Fruit fly (Drosophila melanogaster) whole organism, embryonic: ENCODE measurements around the gene Lip2.
A peak's percentile ranks its signal among the peaks of the same experiment; 100 is the strongest.

Experiments used
- B-H1 ChIP-seq: fragments of 200-800 bp; sonication (Bioruptor generic); IDR thresholded peaks from 3 replicates; pipeline ENCODE4 v1.3.6; 2022; ENCODE audit warnings: missing biosample characterization, missing genetic modification characterization
- CG10543 ChIP-seq: fragments of 200-800 bp; sonication (Bioruptor generic); optimal IDR thresholded peaks from 3 replicates; lab custom pipeline; 2017; ENCODE audit warnings: missing biosample characterization, mild to moderate bottlenecking, missing genetic modification characterization, moderate library complexity
- CG11504 ChIP-seq: fragments of 200-800 bp; sonication (Bioruptor generic); optimal IDR thresholded peaks from 3 replicates; lab custom pipeline; 2019; ENCODE audit warnings: missing biosample characterization, mild to moderate bottlenecking, missing genetic modification characterization, moderate library complexity
- CG12299 ChIP-seq: fragments of 200-800 bp; sonication (Bioruptor generic); optimal IDR thresholded peaks from 2 replicates; lab custom pipeline; 2018; ENCODE audit warnings: missing biosample characterization, mild to moderate bottlenecking, missing genetic modification characterization
- CG12659 ChIP-seq: fragments of 200-800 bp; sonication (Bioruptor generic); optimal IDR thresholded peaks from 3 replicates; lab custom pipeline; 2017; ENCODE audit warnings: mild to moderate bottlenecking, missing biosample characterization, missing genetic modification reagents, missing genetic modification characterization
- CG15011 ChIP-seq: fragments of 200-800 bp; sonication (Bioruptor generic); optimal IDR thresholded peaks from 3 replicates; lab custom pipeline; 2018; ENCODE audit warnings: missing biosample characterization, mild to moderate bottlenecking, missing genetic modification characterization
- CG15269 ChIP-seq: fragments of 200-800 bp; sonication (Bioruptor generic); optimal IDR thresholded peaks from 2 replicates; lab custom pipeline; 2018; ENCODE audit warnings: missing biosample characterization, mild to moderate bottlenecking, missing genetic modification characterization, moderate library complexity
- CG1603 ChIP-seq: fragments of 200-800 bp; sonication (Bioruptor generic); optimal IDR thresholded peaks from 2 replicates; lab custom pipeline; 2019; ENCODE audit warnings: missing biosample characterization, mild to moderate bottlenecking, missing genetic modification characterization, moderate library complexity
- CG17385 ChIP-seq: fragments of 200-800 bp; sonication (Bioruptor generic); optimal IDR thresholded peaks from 3 replicates; lab custom pipeline; 2018; ENCODE audit warnings: missing biosample characterization, mild to moderate bottlenecking, missing genetic modification characterization
- CG1792 ChIP-seq: fragments of 200-800 bp; sonication (Bioruptor generic); optimal IDR thresholded peaks from 2 replicates; lab custom pipeline; 2016; ENCODE audit warnings: missing biosample characterization, missing genetic modification characterization
- CG30403 ChIP-seq: fragments of 200-800 bp; sonication (Bioruptor generic); optimal IDR thresholded peaks from 3 replicates; lab custom pipeline; 2016; ENCODE audit warnings: missing biosample characterization, missing genetic modification characterization
- CG31365 ChIP-seq: fragments of 200-800 bp; sonication (Bioruptor generic); optimal IDR thresholded peaks from 2 replicates; lab custom pipeline; 2018; ENCODE audit warnings: missing biosample characterization, mild to moderate bottlenecking, missing genetic modification characterization
- CG31441 ChIP-seq: fragments of 200-800 bp; sonication (Bioruptor generic); IDR thresholded peaks from 2 replicates; pipeline ENCODE4 v1.3.6; 2022; ENCODE audit warnings: missing biosample characterization, missing genetic modification characterization
- CG3163 ChIP-seq: fragments of 200-800 bp; sonication (Bioruptor generic); optimal IDR thresholded peaks from 3 replicates; lab custom pipeline; 2016; ENCODE audit warnings: missing biosample characterization, missing genetic modification characterization
- CG4360 ChIP-seq: fragments of 200-800 bp; sonication (Bioruptor generic); IDR thresholded peaks from 2 replicates; pipeline ENCODE4 v1.3.6; 2022; ENCODE audit warnings: missing biosample characterization, missing genetic modification characterization
- CG4424 ChIP-seq: fragments of 200-800 bp; sonication (Bioruptor generic); optimal IDR thresholded peaks from 3 replicates; lab custom pipeline; 2016; ENCODE audit warnings: missing biosample characterization, missing genetic modification characterization
- CG4820 ChIP-seq: fragments of 200-800 bp; sonication (Bioruptor generic); optimal IDR thresholded peaks from 3 replicates; lab custom pipeline; 2016; ENCODE audit warnings: missing biosample characterization, missing genetic modification characterization
- CG6683 ChIP-seq: fragments of 200-800 bp; sonication (Bioruptor generic); optimal IDR thresholded peaks from 2 replicates; lab custom pipeline; 2017; ENCODE audit warnings: missing biosample characterization, mild to moderate bottlenecking, missing genetic modification characterization, missing genetic modification reagents
- CG6813 ChIP-seq: fragments of 200-800 bp; sonication (Bioruptor generic); optimal IDR thresholded peaks from 2 replicates; lab custom pipeline; 2017; ENCODE audit warnings: missing biosample characterization, missing genetic modification characterization, mild to moderate bottlenecking, moderate library complexity, missing genetic modification reagents
- CG7839 ChIP-seq: fragments of 200-800 bp; sonication (Bioruptor generic); optimal IDR thresholded peaks from 3 replicates; lab custom pipeline; 2018; ENCODE audit warnings: missing biosample characterization, mild to moderate bottlenecking, missing genetic modification characterization, moderate library complexity
- CG7987 ChIP-seq: fragments of 200-800 bp; sonication (Bioruptor generic); optimal IDR thresholded peaks from 2 replicates; lab custom pipeline; 2018; ENCODE audit warnings: missing biosample characterization, mild to moderate bottlenecking, missing genetic modification characterization, moderate library complexity
- CG9797 ChIP-seq: fragments of 200-800 bp; sonication (Bioruptor generic); optimal IDR thresholded peaks from 3 replicates; lab custom pipeline; 2018; ENCODE audit warnings: missing biosample characterization, mild to moderate bottlenecking, missing genetic modification characterization
- Dad ChIP-seq: fragments of 200-800 bp; sonication (Bioruptor generic); optimal IDR thresholded peaks from 3 replicates; lab custom pipeline; 2016; ENCODE audit warnings: missing biosample characterization, missing genetic modification characterization
- Eip74EF ChIP-seq, 2 experiments: fragments of 200-800 bp in 1 of 2; fragments of >200 bp in 1 of 2; sonication (Bioruptor generic) in 1 of 2; optimal IDR thresholded peaks; 2 replicates each; lab custom pipeline; 2017 to 2019; ENCODE audit warnings: missing biosample characterization in 2 of 2, missing genetic modification characterization in 2 of 2, mild to moderate bottlenecking in 1 of 2, moderate library complexity in 1 of 2
- Fer3 ChIP-seq: fragments of 200-800 bp; sonication (Bioruptor generic); optimal IDR thresholded peaks from 2 replicates; lab custom pipeline; 2018; ENCODE audit warnings: missing biosample characterization, mild to moderate bottlenecking, missing genetic modification characterization, moderate library complexity
- GATAe ChIP-seq: fragments of 200-800 bp; sonication (Bioruptor generic); conservative IDR thresholded peaks from 2 replicates; pipeline ENCODE4 v1.3.6; 2022; ENCODE audit warnings: missing biosample characterization, missing genetic modification characterization
- Hr78 ChIP-seq, 2 experiments: fragments of 200-800 bp in 1 of 2; fragments of >200 bp in 1 of 2; sonication (Bioruptor generic) in 1 of 2; optimal IDR thresholded peaks; 2 replicates each; lab custom pipeline; 2017 to 2019; ENCODE audit warnings: missing biosample characterization in 2 of 2, missing genetic modification characterization in 2 of 2, mild to moderate bottlenecking in 1 of 2, moderate library complexity in 1 of 2
- Mrtf ChIP-seq: fragments of 200-800 bp; sonication (Bioruptor generic); IDR thresholded peaks from 3 replicates; pipeline ENCODE4 v1.3.6; 2022; ENCODE audit warnings: missing biosample characterization, missing genetic modification characterization
- NC2β ChIP-seq: fragments of 200-800 bp; sonication (Bioruptor generic); optimal IDR thresholded peaks from 2 replicates; lab custom pipeline; 2016; ENCODE audit warnings: missing biosample characterization, missing genetic modification characterization
- Nf-YB ChIP-seq: fragments of 200-800 bp; sonication (Bioruptor generic); optimal IDR thresholded peaks from 3 replicates; lab custom pipeline; 2019; ENCODE audit warnings: missing biosample characterization, mild to moderate bottlenecking, missing genetic modification characterization, moderate library complexity
- Nf-YC ChIP-seq: fragments of 200-800 bp; optimal IDR thresholded peaks from 3 replicates; lab custom pipeline; 2019; ENCODE audit warnings: missing biosample characterization, mild to moderate bottlenecking, missing genetic modification characterization, moderate library complexity
- Ravus ChIP-seq: fragments of 200-800 bp; sonication (Bioruptor generic); IDR thresholded peaks from 2 replicates; pipeline ENCODE4 v1.3.6; 2022; ENCODE audit warnings: missing biosample characterization, missing genetic modification characterization
- Usf ChIP-seq: fragments of 200-800 bp; sonication (Bioruptor generic); optimal IDR thresholded peaks from 2 replicates; lab custom pipeline; 2017; ENCODE audit warnings: missing genotype, missing biosample characterization, missing genetic modification characterization
- crc ChIP-seq: fragments of 200-800 bp; sonication (Bioruptor generic); optimal IDR thresholded peaks from 2 replicates; lab custom pipeline; 2016; ENCODE audit warnings: missing biosample characterization, missing genetic modification characterization
- ewg ChIP-seq: fragments of 200-800 bp; sonication (Bioruptor generic); optimal IDR thresholded peaks from 3 replicates; lab custom pipeline; 2017; ENCODE audit warnings: mild to moderate bottlenecking, missing biosample characterization, missing genetic modification reagents, missing genetic modification characterization
- fu2 ChIP-seq: fragments of 200-800 bp; sonication (Bioruptor generic); optimal IDR thresholded peaks from 2 replicates; lab custom pipeline; 2016; ENCODE audit warnings: missing biosample characterization, missing genetic modification characterization
- grn ChIP-seq: fragments of 200-800 bp; sonication (Bioruptor generic); optimal IDR thresholded peaks from 3 replicates; lab custom pipeline; 2017; ENCODE audit warnings: missing biosample characterization, missing genetic modification characterization
- gt ChIP-seq: fragments of 200-800 bp; sonication (Bioruptor generic); IDR thresholded peaks from 2 replicates; pipeline ENCODE4 v1.3.6; 2022; ENCODE audit warnings: missing biosample characterization, missing genetic modification characterization
- ham ChIP-seq: fragments of 200-800 bp; sonication (Bioruptor generic); IDR thresholded peaks from 2 replicates; pipeline ENCODE4 v1.3.6; 2022; ENCODE audit warnings: missing biosample characterization, missing genetic modification characterization
- jigr1 ChIP-seq: fragments of 200-800 bp; sonication (Bioruptor generic); IDR thresholded peaks from 3 replicates; pipeline ENCODE4 v1.3.6; 2022; ENCODE audit warnings: missing biosample characterization, missing genetic modification characterization
- lola ChIP-seq, 3 experiments: fragments of >200 bp in 2 of 3; fragments of 200-800 bp in 1 of 3; sonication (Bioruptor generic) in 1 of 3; optimal IDR thresholded peaks; 2 replicates each; lab custom pipeline; 2017 to 2019; ENCODE audit warnings: missing biosample characterization in 3 of 3, missing genetic modification characterization in 3 of 3, mild to moderate bottlenecking in 1 of 3, moderate library complexity in 1 of 3
- mam ChIP-seq: fragments of 200-800 bp; sonication (Bioruptor generic); optimal IDR thresholded peaks from 3 replicates; lab custom pipeline; 2016; ENCODE audit warnings: missing biosample characterization, missing genetic modification characterization
- odd ChIP-seq: fragments of 200-800 bp; sonication (Bioruptor generic); optimal IDR thresholded peaks from 2 replicates; lab custom pipeline; 2017; ENCODE audit warnings: missing biosample characterization, mild to moderate bottlenecking, missing genetic modification characterization
- otp ChIP-seq: fragments of 200-800 bp; sonication (Bioruptor generic); IDR thresholded peaks from 3 replicates; pipeline ENCODE4, ENCODE4 v1.3.6; 2022; ENCODE audit warnings: missing biosample characterization, missing genetic modification characterization
- pnt ChIP-seq: fragments of 200-800 bp; sonication (Bioruptor generic); optimal IDR thresholded peaks from 3 replicates; lab custom pipeline; 2016; ENCODE audit warnings: missing biosample characterization, missing genetic modification characterization
- repo ChIP-seq: fragments of 200-800 bp; sonication (Bioruptor generic); optimal IDR thresholded peaks from 2 replicates; lab custom pipeline; 2016; ENCODE audit warnings: missing biosample characterization, missing genetic modification characterization
- run ChIP-seq: fragments of 200-800 bp; sonication (Bioruptor generic); optimal IDR thresholded peaks from 3 replicates; lab custom pipeline; 2018; ENCODE audit warnings: missing biosample characterization, mild to moderate bottlenecking, missing genetic modification characterization
- schlank ChIP-seq: fragments of 200-800 bp; sonication (Bioruptor generic); optimal IDR thresholded peaks from 2 replicates; lab custom pipeline; 2018; ENCODE audit warnings: missing biosample characterization, mild to moderate bottlenecking, missing genetic modification characterization
- tup ChIP-seq: fragments of 200-800 bp; sonication (Bioruptor generic); optimal IDR thresholded peaks from 2 replicates; lab custom pipeline; 2016; ENCODE audit warnings: missing biosample characterization, mild to moderate bottlenecking, missing genetic modification characterization, moderate library complexity
- zen ChIP-seq: fragments of 200-800 bp; sonication (Bioruptor generic); optimal IDR thresholded peaks from 3 replicates; lab custom pipeline; 2018; ENCODE audit warnings: missing biosample characterization, mild to moderate bottlenecking, missing genetic modification characterization, moderate library complexity

Gene Lip2

DNA sequence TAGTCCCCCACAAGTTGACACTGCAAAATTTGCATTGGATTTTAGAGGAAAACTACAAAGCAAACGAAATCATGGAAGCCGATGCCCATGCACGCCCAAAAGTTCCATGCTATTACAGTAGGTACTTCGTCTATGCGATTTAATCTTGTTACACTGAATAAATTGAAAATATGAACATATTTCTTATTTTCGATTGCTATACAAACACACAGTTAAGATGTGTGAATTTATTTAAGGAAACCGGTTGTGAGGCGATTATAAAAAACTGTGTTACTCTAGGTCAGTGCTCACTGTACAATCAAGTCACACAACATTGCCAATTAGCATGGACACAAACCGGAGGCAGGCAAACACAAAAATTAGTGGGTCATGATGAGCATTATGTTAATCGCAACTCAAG, 43.6 kb downstream of the Lip2 start (continued):
- TF ChIP-seq Hr78 (GFP tag; optimal IDR thresholded peaks at IDR 0.05; lab: Kevin White, UChicago): no peak
- TF ChIP-seq Ravus: peak; percentile 72
- TF ChIP-seq schlank: peak; percentile 6
- TF ChIP-seq CG3163: peak; percentile 48
- peak; percentile 76 for TF ChIP-seq CG17385 (GFP tag; lab: Kevin White, UChicago)
- TF ChIP-seq ewg (GFP tag; lab: Kevin White, UChicago): peak; percentile 53
- peak; percentile 75; the same call in 2 of the 3 replicates for TF ChIP-seq jigr1 (GFP tag; lab: Robert Waterston, UW)
- peak; percentile 76 for TF ChIP-seq CG31441 (GFP tag; lab: Robert Waterston, UW)
- TF ChIP-seq CG4360: no peak
- peak; percentile 65 for TF ChIP-seq CG1792 (GFP tag; lab: Kevin White, UChicago)
- TF ChIP-seq CG15269: peak; percentile 88
- TF ChIP-seq CG6683 (GFP tag; lab: Kevin White, UChicago): no peak
- TF ChIP-seq crc (GFP tag; lab: Kevin White, UChicago): peak; percentile 71
- peak; percentile 89 for TF ChIP-seq Mrtf (GFP tag; lab: Robert Waterston, UW)
- TF ChIP-seq zen (tag; lab: Kevin White, UChicago): peak; percentile 57
- peak; percentile 58 for TF ChIP-seq CG15011 (GFP tag; lab: Kevin White, UChicago)
- peak; percentile 87 for TF ChIP-seq CG11504 (tag; lab: Kevin White, UChicago)
- peak; percentile 81 for TF ChIP-seq CG1603 (tag; lab: Kevin White, UChicago)
- peak; percentile 80 for TF ChIP-seq CG30403 (GFP tag; lab: Kevin White, UChicago)
- TF ChIP-seq pnt (GFP tag; lab: Kevin White, UChicago): peak; percentile 76
- peak; percentile 77 for TF ChIP-seq Fer3
- peak; percentile 75 for TF ChIP-seq CG12659
- TF ChIP-seq CG10543 (GFP tag; lab: Kevin White, UChicago): no peak
- TF ChIP-seq CG6813: peak; percentile 48
- TF ChIP-seq CG9797 (GFP tag; lab: Kevin White, UChicago): no peak
- TF ChIP-seq Nf-YC: peak; percentile 47
- peak; percentile 68 for TF ChIP-seq Dad (GFP tag; lab: Kevin White, UChicago)
- peak; percentile 79 for TF ChIP-seq mam
- TF ChIP-seq B-H1 (GFP tag; lab: Robert Waterston, UW): peak; percentile 61
- peak; percentile 77 for TF ChIP-seq repo (GFP tag; lab: Kevin White, UChicago)
- peak; percentile 57 for TF ChIP-seq tup (GFP tag; lab: Kevin White, UChicago)
- TF ChIP-seq ham (GFP tag; lab: Robert Waterston, UW): 0 out of 2 replicates have a peak, but pooled peaks have one; percentile 17
- no peak for TF ChIP-seq GATAe (GFP tag; lab: Robert Waterston, UW)
- peak in 1 of 2 experiments; percentile 72 for TF ChIP-seq Eip74EF (GFP tag; optimal IDR thresholded peaks at IDR 0.05; lab: Kevin White, UChicago)
- peak; percentile 59 for TF ChIP-seq NC2β (GFP tag; lab: Kevin White, UChicago)
- peak; percentile 58 for TF ChIP-seq fu2 (GFP tag; lab: Kevin White, UChicago)
- TF ChIP-seq CG12299 (tag; lab: Kevin White, UChicago): no peak
- no peak for TF ChIP-seq CG31365
- TF ChIP-seq Nf-YB (GFP tag; lab: Kevin White, UChicago): peak; percentile 28
- peak; percentile 79 for TF ChIP-seq CG4424 (GFP tag; lab: Kevin White, UChicago)
- TF ChIP-seq CG7987 (GFP tag; lab: Kevin White, UChicago): peak; percentile 57
- TF ChIP-seq gt (GFP tag; lab: Robert Waterston, UW): no peak
- peak; percentile 55 for TF ChIP-seq run (tag; lab: Kevin White, UChicago)
- TF ChIP-seq odd (GFP tag; lab: Kevin White, UChicago): peak; percentile 59
- TF ChIP-seq lola (GFP tag; optimal IDR thresholded peaks at IDR 0.05; lab: Kevin White, UChicago): no peak
- TF ChIP-seq CG7839 (tag; lab: Kevin White, UChicago): peak; percentile 80
- TF ChIP-seq Usf (GFP tag; lab: Kevin White, UChicago): peak; percentile 16
- peak; percentile 83 for TF ChIP-seq otp (GFP tag; lab: Robert Waterston, UW)
- TF ChIP-seq grn (GFP tag; lab: Kevin White, UChicago): no peak
- peak; percentile 67 for TF ChIP-seq CG4820 (GFP tag; lab: Kevin White, UChicago)
